Worm (Caenorhabditis elegans): ENCODE measurements around the gene col-183.

Gene col-183

DNA sequence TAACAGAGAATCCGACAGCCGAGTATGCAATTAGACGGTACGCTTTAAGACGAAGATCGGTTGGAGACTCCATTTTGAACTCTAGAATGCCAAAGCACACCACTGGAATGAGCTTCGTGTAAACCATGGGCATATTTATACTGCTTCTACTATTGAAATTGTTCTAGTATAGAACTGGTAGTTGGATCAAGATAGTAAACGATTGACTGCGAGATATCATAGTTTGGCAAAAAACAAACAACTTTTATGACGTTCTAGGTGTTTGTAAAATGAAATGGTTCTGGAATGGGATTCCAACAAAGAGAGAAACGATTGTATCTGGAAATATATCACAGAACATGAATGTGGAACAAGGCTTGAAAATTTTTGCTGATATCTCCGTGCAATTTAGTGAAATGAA lies 43.4 kb upstream of the col-183 start, which contains the start of gene col-185:
Gene col-185 (minus strand): TSS at position 101 of the 400 bp plus-strand sequence.
- TF ChIP-seq nhr-129 (tag; optimal IDR thresholded peaks at IDR 0.05) (no peak), nhr-23 (tag; optimal IDR thresholded peaks at IDR 0.05) (no peak), elt-1 (tag; optimal IDR thresholded peaks at IDR 0.05) (no peak), sma-3 (GFP tag; optimal IDR thresholded peaks at IDR 0.05) (no peak), peb-1 (tag; optimal IDR thresholded peaks at IDR 0.05) (no peak), ztf-4 (tag; optimal IDR thresholded peaks at IDR 0.05) (no peak), ceh-82 (tag; optimal IDR thresholded peaks at IDR 0.05) (no peak)

DNA sequence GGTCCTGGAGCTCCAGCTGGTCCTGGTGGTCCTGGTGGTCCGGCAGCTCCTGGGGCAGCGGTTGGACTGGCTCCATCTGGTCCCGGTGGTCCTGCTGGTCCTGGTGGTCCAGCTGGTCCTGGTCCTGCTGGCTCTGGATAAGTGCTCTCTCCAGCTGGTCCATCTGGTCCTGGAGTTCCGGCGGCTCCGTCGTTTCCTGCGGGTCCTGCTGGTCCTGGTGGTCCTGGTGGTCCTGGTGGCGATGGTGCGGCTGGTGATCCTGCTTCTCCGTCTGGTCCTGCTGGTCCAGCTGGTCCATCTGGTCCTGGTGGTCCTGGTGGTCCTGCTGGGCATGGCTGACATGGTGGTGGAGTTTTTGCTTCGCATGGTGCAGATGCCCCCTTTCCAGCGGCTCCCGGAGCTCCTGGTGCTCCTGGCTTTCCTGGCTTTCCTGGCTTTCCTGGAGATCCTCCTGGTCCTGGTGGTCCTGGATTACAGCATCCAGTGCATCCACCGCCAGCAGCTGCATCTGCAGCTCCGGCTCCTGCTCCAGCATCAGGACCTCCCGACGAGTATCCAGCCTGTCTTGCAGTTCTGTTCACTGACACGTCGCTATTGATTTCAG lies 42.8 kb upstream of the col-183 start:
- TF ChIP-seq ama-1 (optimal IDR thresholded peaks at IDR 0.05) (no peak), lin-39 (tag; optimal IDR thresholded peaks at IDR 0.05) (no peak), Y55F3AM.14 (GFP tag; optimal IDR thresholded peaks at IDR 0.05) (no peak), zag-1 (tag; optimal IDR thresholded peaks at IDR 0.05) (no peak), mdl-1 (tag; optimal IDR thresholded peaks at IDR 0.05) (no peak), peb-1 (tag; optimal IDR thresholded peaks at IDR 0.05) (no peak), nhr-10 (tag; optimal IDR thresholded peaks at IDR 0.05) (no peak), sem-4 (tag; optimal IDR thresholded peaks at IDR 0.05) (no peak), aly-2 (tag; optimal IDR thresholded peaks at IDR 0.05) (no peak), R02D3.7 (tag; optimal IDR thresholded peaks at IDR 0.05) (no peak), blmp-1 (tag; optimal IDR thresholded peaks at IDR 0.05; ENCODE audit: insufficient read depth) (no peak), sma-9 (GFP tag; optimal IDR thresholded peaks at IDR 0.05) (no peak), sma-9 (tag; optimal IDR thresholded peaks at IDR 0.05) (no peak), snpc-4 (tag; optimal IDR thresholded peaks at IDR 0.05) (no peak), alr-1 (tag; optimal IDR thresholded peaks at IDR 0.05) (no peak), ztf-1 (GFP tag; conservative IDR thresholded peaks at IDR 0.05) (no peak), nhr-77 (tag; optimal IDR thresholded peaks at IDR 0.05) (no peak), unc-62 (GFP tag; optimal IDR thresholded peaks at IDR 0.05) (no peak)

ce11 chrX:13507233-13507632 lies 39.7 kb upstream of the col-183 start, which contains the start of gene H06A10.1:
Gene H06A10.1 (plus strand): TSS chrX:13507533.
- TF ChIP-seq Y55F3AM.14 (GFP tag; optimal IDR thresholded peaks at IDR 0.05) (no peak), elt-1 (tag; optimal IDR thresholded peaks at IDR 0.05) (no peak), nhr-10 (tag; optimal IDR thresholded peaks at IDR 0.05) (no peak), sem-4 (tag; optimal IDR thresholded peaks at IDR 0.05) (no peak), egl-27 (tag; optimal IDR thresholded peaks at IDR 0.05) (no peak), nhr-12 (tag; optimal IDR thresholded peaks at IDR 0.05) (no peak), lin-39 (tag; optimal IDR thresholded peaks at IDR 0.05) (no peak), crh-2 (tag; optimal IDR thresholded peaks at IDR 0.05) (no peak), ZK546.5 (tag; optimal IDR thresholded peaks at IDR 0.05) (no peak), ceh-16 (tag; optimal IDR thresholded peaks at IDR 0.05) (no peak), ztf-4 (tag; optimal IDR thresholded peaks at IDR 0.05) (no peak), alr-1 (tag; optimal IDR thresholded peaks at IDR 0.05) (no peak), R02D3.7 (tag; optimal IDR thresholded peaks at IDR 0.05) (no peak), nhr-129 (tag; optimal IDR thresholded peaks at IDR 0.05) (no peak), gmeb-1 (tag; optimal IDR thresholded peaks at IDR 0.05) (no peak), nhr-11 (tag; optimal IDR thresholded peaks at IDR 0.05) (no peak), snpc-4 (tag; optimal IDR thresholded peaks at IDR 0.05) (no peak)

DNA sequence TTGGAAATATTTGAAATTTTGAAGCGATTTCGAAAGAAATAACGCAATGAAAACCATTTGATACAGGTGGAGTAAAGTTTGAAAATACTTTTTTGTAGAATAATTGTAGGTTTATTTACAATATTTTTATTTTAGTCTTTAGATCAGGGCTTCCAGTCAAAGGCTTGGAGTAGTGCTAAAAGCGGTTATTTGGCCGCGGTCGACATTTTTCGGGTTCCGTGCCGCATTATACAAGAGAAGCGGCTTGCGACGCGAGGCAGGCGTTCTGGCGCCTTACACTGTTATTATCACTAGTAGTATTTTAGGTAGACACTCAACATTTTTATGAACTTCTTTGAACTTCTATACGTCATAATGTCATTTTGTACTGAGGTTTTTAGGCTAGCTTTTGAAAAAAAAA lies 38.9 kb upstream of the col-183 start:
- TF ChIP-seq sma-9 (GFP tag; optimal IDR thresholded peaks at IDR 0.05) (peak; percentile 5), sma-9 (tag; optimal IDR thresholded peaks at IDR 0.05) (no peak), snpc-4 (tag; optimal IDR thresholded peaks at IDR 0.05) (peak; percentile 43), C34F6.9 (tag; optimal IDR thresholded peaks at IDR 0.05) (no peak)

ce11 chrX:13506043-13506442 lies 38.5 kb upstream of the col-183 start:
- TF ChIP-seq elt-1 (tag; optimal IDR thresholded peaks at IDR 0.05) (no peak), lin-39 (tag; optimal IDR thresholded peaks at IDR 0.05) (no peak), fos-1 (tag; optimal IDR thresholded peaks at IDR 0.05) (no peak), ceh-16 (tag; optimal IDR thresholded peaks at IDR 0.05) (no peak), nhr-129 (tag; optimal IDR thresholded peaks at IDR 0.05) (peak; percentile 21), ZK546.5 (tag; optimal IDR thresholded peaks at IDR 0.05) (no peak), mdl-1 (tag; optimal IDR thresholded peaks at IDR 0.05) (no peak)

Data from whole organism, L2 larva.